Worm (Caenorhabditis elegans) whole organism, L1 larva: Measurements from ENCODE around the gene gcs-1.
A peak's percentile ranks its signal among the peaks of the same experiment; 100 is the strongest.

Experiments used
- F16B12.6 ChIP-seq: fragments of 150-350 bp; optimal IDR thresholded peaks from 2 replicates; lab custom pipeline; 2014; ENCODE audit warnings: missing biosample characterization, missing genetic modification characterization
- Y116A8C.19 ChIP-seq: sonication (generic microtip); optimal IDR thresholded peaks from 2 replicates; lab custom pipeline; 2016; ENCODE audit warnings: missing compliant biosample characterization, missing genetic modification characterization, borderline replicate concordance
- aha-1 ChIP-seq: fragments of 150-350 bp; optimal IDR thresholded peaks from 2 replicates; lab custom pipeline; 2014; ENCODE audit warnings: missing biosample characterization, missing genetic modification characterization
- alr-1 ChIP-seq: fragments of 200-800 bp; sonication (Bioruptor generic); optimal IDR thresholded peaks from 2 replicates; lab custom pipeline; 2018; ENCODE audit warnings: borderline replicate concordance, mild to moderate bottlenecking, missing genetic modification characterization, missing compliant biosample characterization
- aly-2 ChIP-seq: fragments of 150-350 bp; optimal IDR thresholded peaks from 2 replicates; lab custom pipeline; 2014; ENCODE audit warnings: missing biosample characterization, missing genetic modification characterization
- blmp-1 ChIP-seq: fragments of 150-350 bp; optimal IDR thresholded peaks from 2 replicates; lab custom pipeline; 2014; ENCODE audit warnings: missing biosample characterization, missing genetic modification characterization
- ceh-8 ChIP-seq: fragments of 200-800 bp; sonication (Bioruptor generic); optimal IDR thresholded peaks from 2 replicates; lab custom pipeline; 2018; ENCODE audit warnings: mild to moderate bottlenecking, missing genetic modification characterization, moderate library complexity, missing compliant biosample characterization
- ceh-82 ChIP-seq, 3 experiments: fragments of 150-350 bp in 1 of 3; sonication (generic microtip) in 2 of 3; optimal IDR thresholded peaks; 2 replicates each; lab custom pipeline; 2014 to 2017; ENCODE audit warnings: missing biosample characterization in 3 of 3, missing genetic modification characterization in 3 of 3
- ceh-88 ChIP-seq: fragments of 200-800 bp; sonication (Bioruptor generic); IDR thresholded peaks from 2 replicates; pipeline ENCODE4 v1.3.6; 2022; ENCODE audit warnings: missing genetic modification characterization, missing compliant biosample characterization
- ces-1 ChIP-seq: fragments of 150-350 bp; optimal IDR thresholded peaks from 2 replicates; lab custom pipeline; 2014; ENCODE audit warnings: missing biosample characterization, missing genetic modification reagents, missing genetic modification characterization
- dsc-1 ChIP-seq: sonication (generic microtip); optimal IDR thresholded peaks from 2 replicates; lab custom pipeline; 2016; ENCODE audit warnings: mild to moderate bottlenecking, missing genetic modification characterization, missing compliant biosample characterization
- efl-1 ChIP-seq, 4 experiments: fragments of 150-350 bp; optimal IDR thresholded peaks in 3 of 4; peaks in 1 of 4; 1 replicate in 1 of 4; 2 replicates in 3 of 4; lab custom pipeline; 2014; ENCODE audit warnings: missing biosample characterization in 2 of 4, missing genetic modification characterization in 2 of 4, missing genetic modification reagents in 2 of 4
- efl-3 ChIP-seq: fragments of 200-800 bp; sonication (Bioruptor generic); optimal IDR thresholded peaks from 2 replicates; lab custom pipeline; 2018; ENCODE audit warnings: mild to moderate bottlenecking, missing genetic modification characterization, missing compliant biosample characterization
- egl-13 ChIP-seq: sonication (generic microtip); optimal IDR thresholded peaks from 2 replicates; lab custom pipeline; 2016; ENCODE audit warnings: missing genotype, missing genetic modification reagents, missing genetic modification characterization, missing compliant biosample characterization
- egl-27 ChIP-seq, 2 experiments: fragments of 150-350 bp in 1 of 2; sonication (generic microtip); optimal IDR thresholded peaks; 3 replicates each; lab custom pipeline; 2017 to 2018; ENCODE audit warnings: missing biosample characterization in 2 of 2, missing genetic modification characterization in 2 of 2, missing genetic modification reagents in 2 of 2
- elt-3 ChIP-seq, 6 experiments: fragments of 150-350 bp in 1 of 6; sonication (generic microtip); optimal IDR thresholded peaks; 2 replicates each; lab custom pipeline; 2017 to 2018; ENCODE audit warnings: missing biosample characterization in 6 of 6, missing genetic modification characterization in 6 of 6, inconsistent platforms in 1 of 6
- fkh-10 ChIP-seq: sonication (generic microtip); optimal IDR thresholded peaks from 2 replicates; lab custom pipeline; 2017; ENCODE audit warnings: missing biosample characterization, missing genetic modification reagents, missing genetic modification characterization
- fkh-4 ChIP-seq: sonication (generic microtip); optimal IDR thresholded peaks from 2 replicates; lab custom pipeline; 2016; ENCODE audit warnings: missing compliant biosample characterization, missing genetic modification characterization, borderline replicate concordance
- fos-1 ChIP-seq: fragments of 150-350 bp; optimal IDR thresholded peaks from 2 replicates; lab custom pipeline; 2014; ENCODE audit warnings: missing biosample characterization, missing genetic modification characterization
- grh-1 ChIP-seq: fragments of 200-800 bp; sonication (Bioruptor generic); IDR thresholded peaks from 2 replicates; pipeline ENCODE4 v1.3.6; 2022; ENCODE audit warnings: missing genetic modification reagents, missing genetic modification characterization, missing compliant biosample characterization
- hlh-17 ChIP-seq: fragments of 200-800 bp; sonication (Bioruptor generic); optimal IDR thresholded peaks from 2 replicates; lab custom pipeline; 2018; ENCODE audit warnings: missing genetic modification characterization, mild to moderate bottlenecking, missing compliant biosample characterization, moderate library complexity, borderline replicate concordance
- irx-1 ChIP-seq: sonication (generic microtip); optimal IDR thresholded peaks from 2 replicates; lab custom pipeline; 2016; ENCODE audit warnings: missing genetic modification characterization, missing compliant biosample characterization
- isw-1 ChIP-seq: fragments of 200-800 bp; sonication (Bioruptor generic); IDR thresholded peaks from 2 replicates; pipeline ENCODE4 v1.3.6; 2022; ENCODE audit warnings: missing genetic modification characterization, missing compliant biosample characterization
- jun-1 ChIP-seq: fragments of 150-350 bp; optimal IDR thresholded peaks from 2 replicates; lab custom pipeline; 2014; ENCODE audit warnings: missing biosample characterization, missing genetic modification reagents, missing genetic modification characterization
- lin-14 ChIP-seq: fragments of 200-800 bp; sonication (Bioruptor generic); optimal IDR thresholded peaks from 2 replicates; lab custom pipeline; 2018; ENCODE audit warnings: mild to moderate bottlenecking, missing genetic modification characterization, moderate library complexity, missing compliant biosample characterization
- lin-15B ChIP-seq: fragments of 150-350 bp; sonication (generic microtip); optimal IDR thresholded peaks from 3 replicates; lab custom pipeline; 2014; ENCODE audit warnings: missing biosample characterization, missing genetic modification characterization
- lir-3 ChIP-seq: sonication (generic microtip); optimal IDR thresholded peaks from 2 replicates; lab custom pipeline; 2016; ENCODE audit warnings: mild to moderate bottlenecking, missing genetic modification characterization, moderate library complexity, missing compliant biosample characterization; ENCODE audit not compliant: poor library complexity
- lsy-2 ChIP-seq, 2 experiments: fragments of 150-350 bp; optimal IDR thresholded peaks; 2 replicates each; lab custom pipeline; 2014; ENCODE audit warnings: missing biosample characterization in 2 of 2, missing genetic modification characterization in 2 of 2
- nhr-11 ChIP-seq: fragments of 150-350 bp; optimal IDR thresholded peaks from 2 replicates; lab custom pipeline; 2014; ENCODE audit warnings: missing biosample characterization, missing genetic modification characterization
- nhr-237 ChIP-seq: fragments of 150-350 bp; optimal IDR thresholded peaks from 2 replicates; lab custom pipeline; 2014; ENCODE audit warnings: missing biosample characterization, missing genetic modification characterization
- nhr-28 ChIP-seq: fragments of 150-350 bp; optimal IDR thresholded peaks from 2 replicates; lab custom pipeline; 2014; ENCODE audit warnings: missing biosample characterization, missing genetic modification characterization
- nhr-76 ChIP-seq: sonication (generic microtip); optimal IDR thresholded peaks from 2 replicates; lab custom pipeline; 2017; ENCODE audit warnings: missing biosample characterization, missing genetic modification characterization
- nhr-84 ChIP-seq: sonication (generic microtip); optimal IDR thresholded peaks from 2 replicates; lab custom pipeline; 2017; ENCODE audit warnings: missing biosample characterization, missing genetic modification characterization
- nhr-85 ChIP-seq: sonication (generic microtip); peaks from one replicate; lab custom pipeline; 2016; ENCODE audit warnings: missing genetic modification characterization, inconsistent platforms, missing compliant biosample characterization
- nhr-90 ChIP-seq: sonication (generic microtip); optimal IDR thresholded peaks from 2 replicates; lab custom pipeline; 2016; ENCODE audit warnings: mild to moderate bottlenecking, missing genetic modification characterization, missing compliant biosample characterization; ENCODE audit not compliant: poor library complexity
- pag-3 ChIP-seq: sonication (generic microtip); optimal IDR thresholded peaks from 2 replicates; lab custom pipeline; 2017; ENCODE audit warnings: missing genetic modification characterization, mild to moderate bottlenecking, missing compliant biosample characterization, antibody characterized with exemption, borderline replicate concordance; ENCODE audit not compliant: insufficient read depth
- pax-3 ChIP-seq: fragments of 200-800 bp; sonication (Bioruptor generic); optimal IDR thresholded peaks from 2 replicates; lab custom pipeline; 2018; ENCODE audit warnings: mild to moderate bottlenecking, missing genetic modification characterization, moderate library complexity, missing compliant biosample characterization
- pqm-1 ChIP-seq: sonication (generic microtip); optimal IDR thresholded peaks from 3 replicates; lab custom pipeline; 2017; ENCODE audit warnings: missing biosample characterization, missing genetic modification characterization
- rnt-1 ChIP-seq: sonication (generic microtip); optimal IDR thresholded peaks from 2 replicates; lab custom pipeline; 2016; ENCODE audit warnings: mild to moderate bottlenecking, missing genetic modification characterization, moderate library complexity, missing compliant biosample characterization
- snpc-4 ChIP-seq: fragments of 150-350 bp; optimal IDR thresholded peaks from 2 replicates; lab custom pipeline; 2014; ENCODE audit warnings: missing biosample characterization, missing genetic modification characterization
- snu-23 ChIP-seq: sonication (generic microtip); optimal IDR thresholded peaks from 2 replicates; lab custom pipeline; 2016; ENCODE audit warnings: missing genetic modification characterization, missing compliant biosample characterization
- sox-4 ChIP-seq: sonication (generic microtip); optimal IDR thresholded peaks from 2 replicates; lab custom pipeline; 2016; ENCODE audit warnings: missing genetic modification characterization, missing compliant biosample characterization
- sptf-1 ChIP-seq: fragments of 150-350 bp; optimal IDR thresholded peaks from 2 replicates; lab custom pipeline; 2014; ENCODE audit warnings: missing biosample characterization, missing genetic modification characterization
- sup-37 ChIP-seq: fragments of 200-800 bp; sonication (Bioruptor generic); optimal IDR thresholded peaks from 2 replicates; lab custom pipeline; 2018; ENCODE audit warnings: mild to moderate bottlenecking, missing genetic modification characterization, missing compliant biosample characterization
- swsn-7 ChIP-seq: sonication (generic microtip); optimal IDR thresholded peaks from 2 replicates; lab custom pipeline; 2016; ENCODE audit warnings: missing genetic modification characterization, missing compliant biosample characterization
- tbx-2 ChIP-seq: sonication (generic microtip); optimal IDR thresholded peaks from 2 replicates; lab custom pipeline; 2016; ENCODE audit warnings: missing genetic modification characterization, missing compliant biosample characterization
- unc-30 ChIP-seq: sonication (generic microtip); optimal IDR thresholded peaks from 2 replicates; lab custom pipeline; 2017; ENCODE audit warnings: missing biosample characterization, missing genetic modification characterization
- unc-62 ChIP-seq: fragments of 150-350 bp; optimal IDR thresholded peaks from 2 replicates; lab custom pipeline; 2014; ENCODE audit warnings: missing biosample characterization, missing genetic modification reagents, missing genetic modification characterization
- unc-86 ChIP-seq: sonication (generic microtip); optimal IDR thresholded peaks from 2 replicates; lab custom pipeline; 2016; ENCODE audit warnings: missing genetic modification characterization, missing compliant biosample characterization
- xbp-1 ChIP-seq: sonication (generic microtip); optimal IDR thresholded peaks from 2 replicates; lab custom pipeline; 2016; ENCODE audit warnings: missing genetic modification characterization, missing compliant biosample characterization
- zag-1 ChIP-seq: fragments of 150-350 bp; optimal IDR thresholded peaks from 2 replicates; lab custom pipeline; 2014; ENCODE audit warnings: missing biosample characterization, missing genetic modification characterization
- ztf-4 ChIP-seq: fragments of 150-350 bp; optimal IDR thresholded peaks from 2 replicates; lab custom pipeline; 2014; ENCODE audit warnings: missing biosample characterization, missing genetic modification characterization

The gcs-1 gene

DNA sequence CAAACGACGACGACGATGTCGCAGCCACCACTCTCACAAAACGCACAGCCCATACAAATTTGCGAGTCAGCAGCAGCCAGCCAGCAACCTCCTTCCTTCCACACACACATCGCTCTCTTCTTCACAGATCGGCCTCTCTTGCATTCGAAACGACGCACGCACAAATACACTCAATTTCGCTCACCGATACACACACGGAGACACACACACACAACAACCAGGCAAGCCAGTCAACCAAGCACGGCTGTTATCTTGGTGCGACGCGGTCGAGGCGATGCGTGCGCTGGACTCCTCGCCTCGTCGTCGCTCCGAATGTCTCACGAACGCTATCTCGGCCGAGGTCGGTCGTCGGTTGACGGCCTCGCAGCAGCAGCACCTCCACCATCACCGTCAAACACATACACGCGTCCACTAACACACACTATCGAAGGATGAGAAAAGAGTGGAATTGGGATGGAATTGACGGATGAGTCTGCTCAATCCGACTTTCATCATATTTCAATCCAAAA is 22.3 kb upstream of the gcs-1 start:
- TF ChIP-seq pqm-1 (no peak), efl-3 (GFP tag; lab: Kevin White, UChicago) (no peak), unc-86 (tag; lab: Kevin White, UChicago) (peak; percentile 59), lin-14 (GFP tag; lab: Kevin White, UChicago) (peak; percentile 97), lir-3 (tag; lab: Kevin White, UChicago) (peak; percentile 57), pag-3 (no peak), ceh-82 (tag; optimal IDR thresholded peaks at IDR 0.05; lab: Kevin White, UChicago) (peak; percentile 70 to 97 (median 76)), nhr-76 (tag; lab: Kevin White, UChicago) (peak; percentile 91), efl-1 (optimal IDR thresholded peaks at IDR 0.05; lab: Kevin White, UChicago) (peak; percentile 71 to 74), efl-1 (GFP tag; optimal IDR thresholded peaks at IDR 0.05 in 1 of 2; lab: Kevin White, UChicago) (peak; percentile 42 to 96), sox-4 (no peak), aly-2 (tag; lab: Kevin White, UChicago) (peak; percentile 52), Y116A8C.19 (tag; lab: Kevin White, UChicago) (no peak), ztf-4 (tag; lab: Kevin White, UChicago) (peak; percentile 80), blmp-1 (tag; lab: Kevin White, UChicago) (peak; percentile 67), snu-23 (GFP tag; lab: Kevin White, UChicago) (peak; percentile 95), unc-62 (GFP tag; lab: Kevin White, UChicago) (no peak), alr-1 (tag; lab: Kevin White, UChicago) (no peak), nhr-85 (tag; lab: Kevin White, UChicago) (peak; percentile 85), irx-1 (tag; lab: Kevin White, UChicago) (peak; percentile 31), egl-13 (peak; percentile 62), rnt-1 (tag; lab: Kevin White, UChicago) (peak; percentile 73), fos-1 (peak; percentile 88), nhr-28 (tag; lab: Kevin White, UChicago) (no peak), nhr-84 (no peak), isw-1 (peak; percentile 54), ceh-88 (GFP tag; lab: Robert Waterston, UW) (no peak), swsn-7 (tag; lab: Kevin White, UChicago) (peak; percentile 91), sptf-1 (tag; lab: Kevin White, UChicago) (no peak), jun-1 (tag; lab: Kevin White, UChicago) (peak; percentile 94), xbp-1 (tag; lab: Kevin White, UChicago) (peak; percentile 78), sup-37 (GFP tag; lab: Kevin White, UChicago) (no peak), ces-1 (GFP tag; lab: Kevin White, UChicago) (no peak), nhr-90 (tag; lab: Kevin White, UChicago) (peak; percentile 78), zag-1 (tag; lab: Kevin White, UChicago) (no peak), snpc-4 (tag; lab: Kevin White, UChicago) (peak; percentile 58), hlh-17 (GFP tag; lab: Kevin White, UChicago) (no peak), grh-1 (GFP tag; lab: Robert Waterston, UW) (no peak), dsc-1 (tag; lab: Kevin White, UChicago) (peak; percentile 59), unc-30 (no peak), nhr-237 (peak; percentile 64), fkh-4 (tag; lab: Kevin White, UChicago) (no peak), ceh-8 (GFP tag; lab: Kevin White, UChicago) (no peak), egl-27 (tag; optimal IDR thresholded peaks at IDR 0.05; lab: Kevin White, UChicago) (peak; percentile 70 to 81), lsy-2 (tag; optimal IDR thresholded peaks at IDR 0.05; lab: Kevin White, UChicago) (peak; percentile 77 to 93), nhr-11 (no peak), lin-15B (tag; lab: Kevin White, UChicago) (peak; percentile 68), aha-1 (peak; percentile 14), tbx-2 (tag; lab: Kevin White, UChicago) (peak; percentile 86), fkh-10 (GFP tag; lab: Kevin White, UChicago) (peak; percentile 84), pax-3 (tag; lab: Kevin White, UChicago) (peak; percentile 23), elt-3 (tag; optimal IDR thresholded peaks at IDR 0.05; lab: Kevin White, UChicago) (peak in 5 of 6 experiments; percentile 39 to 83 (median 59)), F16B12.6 (tag; lab: Kevin White, UChicago) (peak; percentile 62)
